Worm (Caenorhabditis elegans) whole organism, young adult: ENCODE measurements around the gene R160.13.

Source experiments
- egl-18 ChIP-seq: fragments of 200-800 bp; sonication (Bioruptor generic); IDR thresholded peaks from 2 replicates; pipeline ENCODE4 v1.3.6; 2022; ENCODE audit warnings: missing genetic modification reagents, missing genetic modification characterization, missing compliant biosample characterization
- ets-4 ChIP-seq: fragments of 200-800 bp; sonication (Bioruptor generic); optimal IDR thresholded peaks from 2 replicates; lab custom pipeline; 2018; ENCODE audit warnings: mild to moderate bottlenecking, missing genetic modification characterization, missing compliant biosample characterization
- gei-17 ChIP-seq: fragments of 200-800 bp; sonication (Bioruptor generic); optimal IDR thresholded peaks from 2 replicates; lab custom pipeline; 2018; ENCODE audit warnings: mild to moderate bottlenecking, missing genetic modification characterization, missing compliant biosample characterization
- hsf-1 ChIP-seq: fragments of 200-800 bp; sonication (Bioruptor generic); IDR thresholded peaks from 2 replicates; pipeline ENCODE4 v1.3.6; 2022; ENCODE audit warnings: missing genetic modification reagents, missing genetic modification characterization, missing compliant biosample characterization
- nhr-80 ChIP-seq: sonication (generic microtip); optimal IDR thresholded peaks from 2 replicates; lab custom pipeline; 2016; ENCODE audit warnings: missing genetic modification characterization, missing compliant biosample characterization
- sdz-38 ChIP-seq: sonication (generic microtip); optimal IDR thresholded peaks from 2 replicates; lab custom pipeline; 2016; ENCODE audit warnings: missing genotype, missing genetic modification characterization, missing compliant biosample characterization
- snpc-4 ChIP-seq, 5 experiments: fragments of 150-350 bp in 1 of 5; sonication (generic microtip) in 4 of 5; optimal IDR thresholded peaks; 2 replicates each; lab custom pipeline; 2014 to 2018; ENCODE audit warnings: missing genetic modification characterization in 5 of 5, missing biosample characterization in 3 of 5, antibody characterized with exemption in 2 of 5, mild to moderate bottlenecking in 2 of 5, missing compliant biosample characterization in 2 of 5, missing genotype in 2 of 5, moderate library complexity in 2 of 5, missing genetic modification reagents in 1 of 5
- unc-130 ChIP-seq: sonication (generic microtip); optimal IDR thresholded peaks from 2 replicates; lab custom pipeline; 2016; ENCODE audit warnings: missing genetic modification reagents, missing genetic modification characterization, missing compliant biosample characterization

DNA sequence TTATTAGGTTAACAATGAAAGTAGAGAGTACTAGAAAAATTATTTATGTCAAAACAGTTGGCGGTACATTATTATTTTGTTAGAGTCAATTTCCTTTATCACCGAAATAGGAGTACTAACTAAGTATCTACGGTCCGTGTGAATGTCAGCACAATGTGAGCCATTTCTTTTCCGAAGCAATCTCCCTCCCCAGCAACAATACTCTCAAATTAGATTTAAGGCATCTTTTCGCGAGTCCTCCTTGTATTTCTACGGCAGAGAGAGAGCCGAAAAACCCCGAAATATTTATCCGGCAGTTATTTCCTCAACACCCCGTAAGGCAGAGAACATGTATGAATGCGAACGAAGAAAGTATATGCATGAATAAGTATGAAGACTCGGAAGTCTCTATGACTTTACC, 44.0 kb upstream of the R160.13 start:
- TF ChIP-seq nhr-80 (no peak), sdz-38 (no peak), unc-130 (GFP tag; lab: Kevin White, UChicago) (no peak), snpc-4 (GFP tag; optimal IDR thresholded peaks at IDR 0.05; lab: Kevin White, UChicago) (no peak), snpc-4 (tag; optimal IDR thresholded peaks at IDR 0.05; lab: Kevin White, UChicago) (no peak), ets-4 (no peak), gei-17 (no peak), egl-18 (GFP tag; lab: Robert Waterston, UW) (no peak), hsf-1 (no peak)
